ENCODE assay signal across 1 worm cellular context in the genomic region with DNA sequence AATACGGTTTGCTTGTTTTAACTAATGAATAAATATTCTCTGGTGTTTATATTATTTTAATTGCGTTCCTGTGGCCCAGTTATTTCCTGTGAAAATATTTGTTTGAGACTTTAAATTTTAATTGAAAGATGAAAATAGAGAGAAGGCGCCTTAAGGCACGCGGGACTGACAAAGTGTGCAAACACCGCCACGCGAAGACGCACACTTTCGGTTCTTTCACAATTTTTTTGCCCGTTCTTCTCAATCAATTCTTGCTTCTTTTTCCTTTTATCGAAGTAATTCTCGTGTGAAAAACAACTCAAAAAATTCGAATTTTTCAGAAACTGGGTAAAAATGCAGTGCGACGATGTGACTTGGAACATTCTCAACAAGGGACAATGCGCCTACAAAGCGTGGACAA.
A peak's percentile ranks its signal among the peaks of the same experiment; 100 is the strongest.
TF ChIP-seq lines count a peak whose summit lies in the region.

A gene (plus strand): TSS at position 84 of the 400 bp plus-strand sequence.

TF ChIP-seq in whole organism, L4 larva, 104 proteins besides CTCF, POLR2A, EP300 and RAD21 (continued from another document):
- TF ChIP-seq spr-1 (tag; optimal IDR thresholded peaks at IDR 0.05; lab: Kevin White, UChicago) (no peak), arid-1 (GFP tag; conservative IDR thresholded peaks at IDR 0.05; lab: Robert Waterston, UW) (0 out of 2 replicates have a peak, but pooled peaks have one; percentile 33), dmd-8 (GFP tag; IDR thresholded peaks at IDR 0.05; lab: Robert Waterston, UW) (no peak), daf-8 (GFP tag; IDR thresholded peaks at IDR 0.05; lab: Robert Waterston, UW) (no peak), hlh-30 (tag; optimal IDR thresholded peaks at IDR 0.05; lab: Kevin White, UChicago; ENCODE audit: insufficient read depth) (peak; percentile 75), F49E8.2 (tag; optimal IDR thresholded peaks at IDR 0.05; lab: Kevin White, UChicago; ENCODE audit: borderline replicate concordance) (no peak), unc-130 (GFP tag; optimal IDR thresholded peaks at IDR 0.05; lab: Kevin White, UChicago) (no peak), ZK337.2 (GFP tag; IDR thresholded peaks at IDR 0.05; lab: Robert Waterston, UW) (no peak), mes-2 (tag; optimal IDR thresholded peaks at IDR 0.05; lab: Kevin White, UChicago; ENCODE audit: poor library complexity, severe bottlenecking) (peak; percentile 72), nhr-237 (tag; optimal IDR thresholded peaks at IDR 0.05; lab: Kevin White, UChicago) (no peak), cey-2 (tag; optimal IDR thresholded peaks at IDR 0.05; lab: Kevin White, UChicago; ENCODE audit: borderline replicate concordance, insufficient read depth) (no peak), snpc-1.2 (GFP tag; IDR thresholded peaks at IDR 0.05; lab: Robert Waterston, UW) (no peak), lir-3 (tag; optimal IDR thresholded peaks at IDR 0.05; lab: Kevin White, UChicago) (no peak), unc-62 (GFP tag; optimal IDR thresholded peaks at IDR 0.05 in 1 of 2; lab: Kevin White, UChicago) (peak in 1 of 2 experiments; percentile 71), unc-62 (tag; optimal IDR thresholded peaks at IDR 0.05; lab: Kevin White, UChicago) (no peak), R02D3.7 (tag; optimal IDR thresholded peaks at IDR 0.05; lab: Kevin White, UChicago) (no peak), mdl-1 (tag; optimal IDR thresholded peaks at IDR 0.05; lab: Kevin White, UChicago) (peak in 1 of 2 experiments; percentile 26), mep-1 (tag; optimal IDR thresholded peaks at IDR 0.05; lab: Kevin White, UChicago) (peak; percentile 22), hmg-1.1 (GFP tag; IDR thresholded peaks at IDR 0.05; lab: Robert Waterston, UW) (peak; percentile 54), pha-4 (GFP tag; IDR thresholded peaks at IDR 0.05; lab: Robert Waterston, UW) (no peak; the same call in 1 of the 2 replicates), pha-4 (tag; optimal IDR thresholded peaks at IDR 0.05; lab: Kevin White, UChicago) (no peak), F44E2.7 (GFP tag; IDR thresholded peaks at IDR 0.05; lab: Robert Waterston, UW) (no peak), vab-7 (GFP tag; IDR thresholded peaks at IDR 0.05; lab: Robert Waterston, UW) (no peak), nhr-42 (GFP tag; IDR thresholded peaks at IDR 0.05; lab: Robert Waterston, UW) (no peak), ceh-82 (tag; optimal IDR thresholded peaks at IDR 0.05; lab: Kevin White, UChicago) (no peak), lsy-2 (tag; optimal IDR thresholded peaks at IDR 0.05; lab: Kevin White, UChicago) (peak in 1 of 2 experiments; percentile 72), lin-1 (GFP tag; IDR thresholded peaks at IDR 0.05; lab: Robert Waterston, UW) (no peak)
